Fruit fly (Drosophila melanogaster) whole organism, pupa: ENCODE measurements around the gene MED11.
A peak's percentile ranks its signal among the peaks of the same experiment; 100 is the strongest.

Source experiments
- CG10348 ChIP-seq: fragments of 200-800 bp; sonication (Bioruptor generic); IDR thresholded peaks from 2 replicates; pipeline ENCODE4 v1.3.6; 2022; ENCODE audit warnings: missing biosample characterization, missing genetic modification characterization
- CG12605 ChIP-seq: fragments of 200-800 bp; sonication (Bioruptor generic); IDR thresholded peaks from 2 replicates; pipeline ENCODE4 v1.3.6; 2022; ENCODE audit warnings: missing biosample characterization, missing genetic modification characterization
- CG13204 ChIP-seq: fragments of 200-800 bp; sonication (Bioruptor generic); optimal IDR thresholded peaks from 2 replicates; lab custom pipeline; 2018; ENCODE audit warnings: missing biosample characterization, mild to moderate bottlenecking, missing genetic modification characterization, moderate library complexity
- CG14655 ChIP-seq: fragments of 200-800 bp; sonication (Bioruptor generic); optimal IDR thresholded peaks from 3 replicates; lab custom pipeline; 2017; ENCODE audit warnings: mild to moderate bottlenecking, missing biosample characterization, missing genetic modification reagents, missing genetic modification characterization
- CG15710 ChIP-seq: fragments of 200-800 bp; sonication (Bioruptor generic); optimal IDR thresholded peaks from 2 replicates; lab custom pipeline; 2018; ENCODE audit warnings: missing biosample characterization, mild to moderate bottlenecking, missing genetic modification characterization, moderate library complexity
- CG17806 ChIP-seq: fragments of 200-800 bp; sonication (Bioruptor generic); optimal IDR thresholded peaks from 2 replicates; lab custom pipeline; 2018; ENCODE audit warnings: missing biosample characterization, mild to moderate bottlenecking, missing genetic modification characterization, moderate library complexity
- CG32121 ChIP-seq: fragments of 200-800 bp; sonication (Bioruptor generic); IDR thresholded peaks from 2 replicates; pipeline ENCODE4 v1.3.6; 2022; ENCODE audit warnings: missing biosample characterization, missing genetic modification characterization
- CG34367 ChIP-seq: fragments of 200-800 bp; sonication (Bioruptor generic); optimal IDR thresholded peaks from 2 replicates; lab custom pipeline; 2018; ENCODE audit warnings: missing biosample characterization, mild to moderate bottlenecking, missing genetic modification characterization
- CG4496 ChIP-seq: fragments of 200-800 bp; sonication (Bioruptor generic); IDR thresholded peaks from 3 replicates; pipeline ENCODE4 v1.3.6; 2022; ENCODE audit warnings: missing biosample characterization, missing genetic modification characterization
- CG8159 ChIP-seq: fragments of 200-800 bp; sonication (Bioruptor generic); optimal IDR thresholded peaks from 3 replicates; lab custom pipeline; 2018; ENCODE audit warnings: missing biosample characterization, mild to moderate bottlenecking, missing genetic modification characterization, moderate library complexity
- CG8301 ChIP-seq: fragments of 200-800 bp; sonication (Bioruptor generic); optimal IDR thresholded peaks from 2 replicates; lab custom pipeline; 2018; ENCODE audit warnings: missing biosample characterization, mild to moderate bottlenecking, missing genetic modification characterization
- CG9948 ChIP-seq: fragments of 200-800 bp; sonication (Bioruptor generic); optimal IDR thresholded peaks from 2 replicates; lab custom pipeline; 2018; ENCODE audit warnings: missing biosample characterization, mild to moderate bottlenecking, missing genetic modification characterization, moderate library complexity
- D1 ChIP-seq: fragments of 200-800 bp; sonication (Bioruptor generic); optimal IDR thresholded peaks from 2 replicates; lab custom pipeline; 2018; ENCODE audit warnings: missing biosample characterization, mild to moderate bottlenecking, missing genetic modification characterization, moderate library complexity
- EcR ChIP-seq: fragments of 200-800 bp; sonication (Bioruptor generic); optimal IDR thresholded peaks from 3 replicates; lab custom pipeline; 2019; ENCODE audit warnings: missing biosample characterization, missing genetic modification characterization, mild to moderate bottlenecking, moderate library complexity, missing genetic modification reagents
- Ets98B ChIP-seq: fragments of 200-800 bp; sonication (Bioruptor generic); IDR thresholded peaks from 2 replicates; pipeline ENCODE4 v1.3.6; 2022; ENCODE audit warnings: missing biosample characterization, missing genetic modification characterization
- Pif1A ChIP-seq: fragments of 200-800 bp; sonication (Bioruptor generic); optimal IDR thresholded peaks from 3 replicates; lab custom pipeline; 2016; ENCODE audit warnings: missing biosample characterization, missing genetic modification characterization
- Pif1B ChIP-seq: fragments of 200-800 bp; sonication (Bioruptor generic); optimal IDR thresholded peaks from 3 replicates; lab custom pipeline; 2016; ENCODE audit warnings: missing biosample characterization, missing genetic modification characterization
- Snoo ChIP-seq: fragments of 200-800 bp; sonication (Bioruptor generic); optimal IDR thresholded peaks from 3 replicates; lab custom pipeline; 2017; ENCODE audit warnings: missing biosample characterization, mild to moderate bottlenecking, missing genetic modification characterization, inconsistent platforms
- fd96Ca ChIP-seq: fragments of 200-800 bp; sonication (Bioruptor generic); IDR thresholded peaks from 3 replicates; pipeline ENCODE4 v1.3.6; 2022; ENCODE audit warnings: missing biosample characterization, missing genetic modification characterization
- gl ChIP-seq: fragments of 200-800 bp; sonication (Bioruptor generic); optimal IDR thresholded peaks from 2 replicates; lab custom pipeline; 2018; ENCODE audit warnings: missing biosample characterization, mild to moderate bottlenecking, missing genetic modification characterization
- rn ChIP-seq: fragments of 200-800 bp; sonication (Bioruptor generic); IDR thresholded peaks from 2 replicates; pipeline ENCODE4 v1.3.6; 2022; ENCODE audit warnings: missing biosample characterization, missing genetic modification characterization

The MED11 gene

DNA sequence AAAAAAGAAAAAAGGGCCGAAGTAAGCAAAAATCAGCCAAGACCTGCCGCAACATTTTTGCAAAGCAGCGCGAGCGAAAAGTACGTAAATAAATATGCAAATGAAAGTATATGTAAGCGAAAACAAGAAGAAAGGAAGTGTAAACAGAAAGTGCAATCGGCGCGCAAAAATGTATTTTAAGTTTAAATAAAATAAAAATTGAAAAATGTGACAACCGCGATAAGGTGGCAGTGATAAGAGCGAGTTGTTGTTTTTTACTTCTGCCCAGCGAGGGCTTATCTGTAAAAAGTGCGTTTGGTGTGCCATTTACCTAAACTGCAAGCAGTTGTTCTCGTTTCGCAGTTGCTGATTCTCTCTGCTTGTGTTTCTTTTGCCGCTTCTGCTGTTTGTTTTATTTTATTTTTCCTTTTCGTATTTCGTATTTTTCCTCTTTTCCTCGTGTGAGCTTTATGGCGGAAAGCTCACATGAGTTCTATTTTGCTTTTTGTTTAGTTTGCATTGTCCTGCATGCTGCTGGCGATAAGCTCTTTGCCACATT lies 45.0 kb downstream of the MED11 start:
- TF ChIP-seq D1 (tag; lab: Kevin White, UChicago) = no peak
- peak; percentile 89 for TF ChIP-seq CG4496 (GFP tag; lab: Robert Waterston, UW)
- peak; percentile 36 for TF ChIP-seq Snoo (tag; lab: Kevin White, UChicago)
- peak; percentile 83 for TF ChIP-seq Pif1A (GFP tag; lab: Kevin White, UChicago)
- TF ChIP-seq CG14655 (GFP tag; lab: Kevin White, UChicago) = peak; percentile 81
- TF ChIP-seq CG10348 (GFP tag; lab: Robert Waterston, UW) = no peak
- peak; percentile 75 for TF ChIP-seq rn (GFP tag; lab: Robert Waterston, UW)
- peak; percentile 80 for TF ChIP-seq CG13204 (GFP tag; lab: Kevin White, UChicago)
- peak; percentile 53 for TF ChIP-seq CG9948 (tag; lab: Kevin White, UChicago)
- peak; percentile 81 for TF ChIP-seq Ets98B (GFP tag; lab: Robert Waterston, UW)
- TF ChIP-seq fd96Ca (GFP tag; lab: Robert Waterston, UW) = peak; percentile 71; the same call in 2 of the 3 replicates
- TF ChIP-seq CG32121 = peak; percentile 79
- no peak for TF ChIP-seq EcR (GFP tag; lab: Kevin White, UChicago)
- peak; percentile 69 for TF ChIP-seq CG8159
- peak; percentile 71 for TF ChIP-seq CG8301 (tag; lab: Kevin White, UChicago)
- peak; percentile 66 for TF ChIP-seq CG15710 (tag; lab: Kevin White, UChicago)
- peak; percentile 63 for TF ChIP-seq CG17806 (tag; lab: Kevin White, UChicago)
- peak; percentile 96 for TF ChIP-seq CG12605 (GFP tag; lab: Robert Waterston, UW)
- TF ChIP-seq gl (tag; lab: Kevin White, UChicago) = peak; percentile 91
- TF ChIP-seq Pif1B = peak; percentile 27
- peak; percentile 77 for TF ChIP-seq CG34367 (tag; lab: Kevin White, UChicago)
- TF ChIP-seq, all 21 proteins: peak for 18

- peak; percentile 76; the same call in 2 of the 3 replicates for TF ChIP-seq fd96Ca (GFP tag; lab: Robert Waterston, UW)
- TF ChIP-seq rn (GFP tag; lab: Robert Waterston, UW) = no peak
- peak; percentile 35 for TF ChIP-seq Pif1A (GFP tag; lab: Kevin White, UChicago)
- TF ChIP-seq D1 (tag; lab: Kevin White, UChicago) = no peak
- peak; percentile 82 for TF ChIP-seq gl (tag; lab: Kevin White, UChicago)
- peak; percentile 48 for TF ChIP-seq Ets98B (GFP tag; lab: Robert Waterston, UW)
- peak; percentile 62 for TF ChIP-seq CG17806 (tag; lab: Kevin White, UChicago)
- peak; percentile 72 for TF ChIP-seq CG15710 (tag; lab: Kevin White, UChicago)
- peak; percentile 72 for TF ChIP-seq CG32121
- no peak for TF ChIP-seq Snoo (tag; lab: Kevin White, UChicago)
- peak; percentile 48 for TF ChIP-seq CG9948 (tag; lab: Kevin White, UChicago)
- TF ChIP-seq CG8301 (tag; lab: Kevin White, UChicago) = peak; percentile 34
- TF ChIP-seq CG14655 (GFP tag; lab: Kevin White, UChicago) = peak; percentile 55
- peak; percentile 86 for TF ChIP-seq CG4496 (GFP tag; lab: Robert Waterston, UW)
- peak; percentile 66 for TF ChIP-seq CG12605 (GFP tag; lab: Robert Waterston, UW)
- peak; percentile 74 for TF ChIP-seq CG34367 (tag; lab: Kevin White, UChicago)
- peak; percentile 62 for TF ChIP-seq EcR (GFP tag; lab: Kevin White, UChicago)
- TF ChIP-seq CG8159 = peak; percentile 70
- peak; percentile 52 for TF ChIP-seq Pif1B
- TF ChIP-seq CG10348 (GFP tag; lab: Robert Waterston, UW) = no peak
- peak; percentile 32 for TF ChIP-seq CG13204 (GFP tag; lab: Kevin White, UChicago)
Measured at dm6 chr3L:18791232-18792008, 45.8 kb downstream of the MED11 start.

- TF ChIP-seq EcR (GFP tag; lab: Kevin White, UChicago) (peak; percentile 47), CG13204 (GFP tag; lab: Kevin White, UChicago) (no peak)
Measured at dm6 chr3L:18792009-18792339, 46.3 kb downstream of the MED11 start.

- TF ChIP-seq CG4496 (GFP tag; lab: Robert Waterston, UW) (0 out of 3 replicates have a peak, but pooled peaks have one; percentile 50), CG10348 (GFP tag; lab: Robert Waterston, UW) (no peak), CG9948 (tag; lab: Kevin White, UChicago) (no peak), CG14655 (GFP tag; lab: Kevin White, UChicago) (no peak), D1 (tag; lab: Kevin White, UChicago) (no peak), CG17806 (tag; lab: Kevin White, UChicago) (no peak), Pif1A (GFP tag; lab: Kevin White, UChicago) (no peak), Ets98B (GFP tag; lab: Robert Waterston, UW) (peak; percentile 25; the same call in 1 of the 2 replicates), EcR (GFP tag; lab: Kevin White, UChicago) (peak; percentile 18), CG32121 (0 out of 2 replicates have a peak, but pooled peaks have one; percentile 13), fd96Ca (GFP tag; lab: Robert Waterston, UW) (0 out of 3 replicates have a peak, but pooled peaks have one; percentile 16), Snoo (tag; lab: Kevin White, UChicago) (no peak), Pif1B (no peak), CG13204 (GFP tag; lab: Kevin White, UChicago) (peak; percentile 10), CG12605 (GFP tag; lab: Robert Waterston, UW) (peak; percentile 28; the same call in 1 of the 2 replicates), CG8301 (tag; lab: Kevin White, UChicago) (no peak)
Measured at dm6 chr3L:18792834-18793233, 47.2 kb downstream of the MED11 start.
